Worm (Caenorhabditis elegans) whole organism, L4 larva: ENCODE data around the gene nhx-5.

Experiments
- F37D6.2 ChIP-seq: sonication (generic microtip); optimal IDR thresholded peaks from 2 replicates; lab custom pipeline; 2016; ENCODE audit warnings: mild to moderate bottlenecking, missing genetic modification characterization, missing compliant biosample characterization
- F44E2.7 ChIP-seq: fragments of 200-800 bp; sonication (Bioruptor generic); IDR thresholded peaks from 2 replicates; pipeline ENCODE4 v2.1.2; 2022; ENCODE audit warnings: missing genetic modification characterization, missing compliant biosample characterization
- Y48G9A.11 ChIP-seq: fragments of 200-800 bp; sonication (Bioruptor generic); IDR thresholded peaks from 2 replicates; pipeline ENCODE4 v1.3.6; 2022; ENCODE audit warnings: missing genetic modification reagents, missing genetic modification characterization, missing compliant biosample characterization
- Y75B8A.6 ChIP-seq: fragments of 200-800 bp; sonication (Bioruptor generic); IDR thresholded peaks from 2 replicates; pipeline ENCODE4 v1.3.6; 2022; ENCODE audit warnings: missing genetic modification reagents, missing genetic modification characterization, missing compliant biosample characterization
- ZK337.2 ChIP-seq: fragments of 200-800 bp; sonication (Bioruptor generic); IDR thresholded peaks from 2 replicates; pipeline ENCODE4 v1.3.6; 2022; ENCODE audit warnings: missing genetic modification reagents, missing genetic modification characterization, missing compliant biosample characterization
- ZK546.5 ChIP-seq, 2 experiments: sonication (generic microtip); optimal IDR thresholded peaks; 2 replicates each; lab custom pipeline; 2017; ENCODE audit warnings: missing biosample characterization in 2 of 2, missing genetic modification characterization in 2 of 2
- aly-2 ChIP-seq: sonication (generic microtip); optimal IDR thresholded peaks from 2 replicates; lab custom pipeline; 2018; ENCODE audit warnings: missing biosample characterization, missing genetic modification characterization
- ama-1 ChIP-seq: fragments of 150-350 bp; optimal IDR thresholded peaks from 2 replicates; lab custom pipeline; 2014; ENCODE audit warnings: inconsistent platforms, mixed read lengths
- attf-4 ChIP-seq: sonication (generic microtip); optimal IDR thresholded peaks from 3 replicates; lab custom pipeline; 2017; ENCODE audit warnings: missing biosample characterization, missing genetic modification characterization
- ceh-32 ChIP-seq: sonication (generic microtip); optimal IDR thresholded peaks from 2 replicates; lab custom pipeline; 2016; ENCODE audit warnings: mild to moderate bottlenecking, missing genetic modification characterization, missing compliant biosample characterization; ENCODE audit not compliant: poor library complexity
- ceh-44 ChIP-seq: fragments of 200-800 bp; sonication (Bioruptor generic); IDR thresholded peaks from 2 replicates; pipeline ENCODE4 v1.3.6; 2022; ENCODE audit warnings: missing genetic modification reagents, missing genetic modification characterization, missing compliant biosample characterization
- ceh-82 ChIP-seq: sonication (generic microtip); optimal IDR thresholded peaks from 2 replicates; lab custom pipeline; 2017; ENCODE audit warnings: missing biosample characterization, missing genetic modification characterization
- ces-1 ChIP-seq: fragments of 150-350 bp; sonication (generic microtip); optimal IDR thresholded peaks from 4 replicates; lab custom pipeline; 2014; ENCODE audit warnings: missing biosample characterization, missing genetic modification reagents, missing genetic modification characterization
- ctbp-1 ChIP-seq: fragments of 200-800 bp; sonication (Bioruptor generic); IDR thresholded peaks from 2 replicates; pipeline ENCODE4 v1.3.6; 2022; ENCODE audit warnings: missing genetic modification reagents, missing genetic modification characterization, missing compliant biosample characterization
- daf-16 ChIP-seq, 3 experiments: sonication (generic microtip); optimal IDR thresholded peaks; 2 replicates each; lab custom pipeline; 2016 to 2017; ENCODE audit warnings: missing genetic modification characterization in 3 of 3, missing genetic modification reagents in 3 of 3, mild to moderate bottlenecking in 2 of 3, missing compliant biosample characterization in 2 of 3, missing biosample characterization in 1 of 3, moderate library complexity in 1 of 3
- dmd-8 ChIP-seq: fragments of 200-800 bp; sonication (Bioruptor generic); IDR thresholded peaks from 2 replicates; pipeline ENCODE4 v1.3.6; 2022; ENCODE audit warnings: missing genetic modification characterization, missing compliant biosample characterization
- dmd-9 ChIP-seq: fragments of 200-800 bp; sonication (Bioruptor generic); IDR thresholded peaks from 2 replicates; pipeline ENCODE4 v1.3.6; 2022; ENCODE audit warnings: missing genetic modification reagents, missing genetic modification characterization, missing compliant biosample characterization
- duxl-1 ChIP-seq: sonication (generic microtip); optimal IDR thresholded peaks from 2 replicates; lab custom pipeline; 2016; ENCODE audit warnings: mild to moderate bottlenecking, missing genetic modification characterization, moderate library complexity, missing compliant biosample characterization; ENCODE audit not compliant: poor library complexity
- fkh-10 ChIP-seq: fragments of 150-350 bp; optimal IDR thresholded peaks from 2 replicates; lab custom pipeline; 2014; ENCODE audit warnings: missing biosample characterization, missing genetic modification reagents, missing genetic modification characterization
- hlh-30 ChIP-seq: sonication (generic microtip); optimal IDR thresholded peaks from 2 replicates; lab custom pipeline; 2017; ENCODE audit warnings: antibody characterized with exemption, mild to moderate bottlenecking, missing genetic modification characterization, missing compliant biosample characterization; ENCODE audit not compliant: insufficient read depth
- hmg-1.1 ChIP-seq: fragments of 200-800 bp; sonication (Bioruptor generic); IDR thresholded peaks from 2 replicates; pipeline ENCODE4 v1.3.6; 2022; ENCODE audit warnings: missing genetic modification reagents, missing genetic modification characterization, missing compliant biosample characterization
- jun-1 ChIP-seq: fragments of 150-350 bp; optimal IDR thresholded peaks from 2 replicates; lab custom pipeline; 2014; ENCODE audit warnings: missing biosample characterization, missing genetic modification reagents, missing genetic modification characterization
- lim-7 ChIP-seq: fragments of 200-800 bp; sonication (Bioruptor generic); IDR thresholded peaks from 2 replicates; pipeline ENCODE4 v1.3.6; 2022; ENCODE audit warnings: missing genetic modification characterization, missing compliant biosample characterization
- lin-1 ChIP-seq: fragments of 200-800 bp; sonication (Bioruptor generic); IDR thresholded peaks from 2 replicates; pipeline ENCODE4 v1.3.6; 2022; ENCODE audit warnings: missing genetic modification reagents, missing genetic modification characterization, missing compliant biosample characterization
- lin-13 ChIP-seq: fragments of 150-350 bp; optimal IDR thresholded peaks from 2 replicates; lab custom pipeline; 2014; ENCODE audit warnings: missing biosample characterization, missing genetic modification reagents, missing genetic modification characterization
- lin-15B ChIP-seq: fragments of 150-350 bp; sonication (generic microtip); optimal IDR thresholded peaks from 3 replicates; lab custom pipeline; 2014; ENCODE audit warnings: missing biosample characterization, missing genetic modification characterization
- lin-29 ChIP-seq: fragments of 200-800 bp; sonication (Bioruptor generic); IDR thresholded peaks from 2 replicates; pipeline ENCODE4 v1.3.6; 2022; ENCODE audit warnings: missing genetic modification reagents, missing genetic modification characterization, missing compliant biosample characterization
- lin-38 ChIP-seq: fragments of 200-800 bp; sonication (Bioruptor generic); IDR thresholded peaks from 2 replicates; pipeline ENCODE4 v1.3.6; 2022; ENCODE audit warnings: missing genetic modification reagents, missing genetic modification characterization, missing compliant biosample characterization
- madf-5 ChIP-seq, 2 experiments: fragments of 200-800 bp; sonication (Bioruptor generic); IDR thresholded peaks; 2 replicates each; pipeline ENCODE4 v1.3.6; 2022; ENCODE audit warnings: missing compliant biosample characterization in 2 of 2, missing genetic modification characterization in 2 of 2
- mep-1 ChIP-seq: fragments of 150-350 bp; sonication (generic microtip); optimal IDR thresholded peaks from 3 replicates; lab custom pipeline; 2014; ENCODE audit warnings: missing biosample characterization, missing genetic modification characterization
- mes-2 ChIP-seq: sonication (generic microtip); optimal IDR thresholded peaks from 2 replicates; lab custom pipeline; 2016; ENCODE audit warnings: missing genotype, mild to moderate bottlenecking, missing genetic modification characterization, missing compliant biosample characterization; ENCODE audit not compliant: poor library complexity, severe bottlenecking
- mxl-3 ChIP-seq: fragments of 200-800 bp; sonication (Bioruptor generic); optimal IDR thresholded peaks from 2 replicates; lab custom pipeline; 2018; ENCODE audit warnings: mild to moderate bottlenecking, missing genetic modification characterization, missing compliant biosample characterization
- nhr-10 ChIP-seq: fragments of 150-350 bp; optimal IDR thresholded peaks from 2 replicates; lab custom pipeline; 2014; ENCODE audit warnings: missing biosample characterization, missing genetic modification characterization
- nhr-11 ChIP-seq: fragments of 150-350 bp; optimal IDR thresholded peaks from 2 replicates; lab custom pipeline; 2014; ENCODE audit warnings: missing biosample characterization, missing genetic modification characterization
- nhr-111 ChIP-seq: fragments of 200-800 bp; sonication (Bioruptor generic); optimal IDR thresholded peaks from 2 replicates; lab custom pipeline; 2018; ENCODE audit warnings: mild to moderate bottlenecking, missing genetic modification characterization, missing compliant biosample characterization
- nhr-237 ChIP-seq: sonication (generic microtip); optimal IDR thresholded peaks from 2 replicates; lab custom pipeline; 2017; ENCODE audit warnings: missing biosample characterization, missing genetic modification characterization
- nhr-42 ChIP-seq: fragments of 200-800 bp; sonication (Bioruptor generic); IDR thresholded peaks from 2 replicates; pipeline ENCODE4 v1.3.6; 2022; ENCODE audit warnings: missing genetic modification characterization, missing compliant biosample characterization
- nhr-6 ChIP-seq: fragments of 150-350 bp; optimal IDR thresholded peaks from 2 replicates; lab custom pipeline; 2014; ENCODE audit warnings: missing biosample characterization, missing genetic modification characterization
- nhr-76 ChIP-seq: fragments of 150-350 bp; optimal IDR thresholded peaks from 2 replicates; lab custom pipeline; 2014; ENCODE audit warnings: missing biosample characterization, missing genetic modification characterization
- nhr-77 ChIP-seq: fragments of 150-350 bp; optimal IDR thresholded peaks from 2 replicates; lab custom pipeline; 2014; ENCODE audit warnings: missing biosample characterization, missing genetic modification characterization
- pha-4 ChIP-seq, 2 experiments: fragments of 150-350 bp in 1 of 2; fragments of 200-800 bp in 1 of 2; sonication (Bioruptor generic) in 1 of 2; IDR thresholded peaks in 1 of 2; optimal IDR thresholded peaks in 1 of 2; 2 replicates each; pipeline versions ENCODE4 v1.3.6 to Lab custom; 2014 to 2022; ENCODE audit warnings: missing genetic modification characterization in 2 of 2, missing genetic modification reagents in 2 of 2, missing biosample characterization in 1 of 2, missing compliant biosample characterization in 1 of 2
- php-3 ChIP-seq: fragments of 200-800 bp; sonication (Bioruptor generic); IDR thresholded peaks from 2 replicates; pipeline ENCODE4 v1.3.6; 2022; ENCODE audit warnings: missing genetic modification reagents, missing genetic modification characterization, missing compliant biosample characterization
- set-16 ChIP-seq: fragments of 200-800 bp; sonication (Bioruptor generic); IDR thresholded peaks from 2 replicates; pipeline ENCODE4 v1.3.6; 2022; ENCODE audit warnings: missing genetic modification reagents, missing genetic modification characterization, missing compliant biosample characterization
- skn-1 ChIP-seq: fragments of 150-350 bp; optimal IDR thresholded peaks from 2 replicates; lab custom pipeline; 2014; ENCODE audit warnings: missing biosample characterization, missing genetic modification characterization
- snpc-4 ChIP-seq: fragments of 150-350 bp; optimal IDR thresholded peaks from 2 replicates; lab custom pipeline; 2014; ENCODE audit warnings: missing biosample characterization, missing genetic modification characterization
- spr-3 ChIP-seq: fragments of 200-800 bp; sonication (Bioruptor generic); optimal IDR thresholded peaks from 2 replicates; lab custom pipeline; 2018; ENCODE audit warnings: mild to moderate bottlenecking, missing genetic modification characterization, missing compliant biosample characterization
- tag-97 ChIP-seq: fragments of 200-800 bp; sonication (Bioruptor generic); IDR thresholded peaks from 2 replicates; pipeline ENCODE4 v1.3.6; 2022; ENCODE audit warnings: missing genetic modification characterization, missing compliant biosample characterization
- tra-1 ChIP-seq: fragments of 200-800 bp; sonication (Bioruptor generic); IDR thresholded peaks from 2 replicates; pipeline ENCODE4 v1.3.6; 2022; ENCODE audit warnings: missing genetic modification reagents, missing genetic modification characterization, missing compliant biosample characterization
- zip-2 ChIP-seq: fragments of 150-350 bp; optimal IDR thresholded peaks from 2 replicates; lab custom pipeline; 2014; ENCODE audit warnings: missing biosample characterization, missing genetic modification characterization

The nhx-5 gene

DNA sequence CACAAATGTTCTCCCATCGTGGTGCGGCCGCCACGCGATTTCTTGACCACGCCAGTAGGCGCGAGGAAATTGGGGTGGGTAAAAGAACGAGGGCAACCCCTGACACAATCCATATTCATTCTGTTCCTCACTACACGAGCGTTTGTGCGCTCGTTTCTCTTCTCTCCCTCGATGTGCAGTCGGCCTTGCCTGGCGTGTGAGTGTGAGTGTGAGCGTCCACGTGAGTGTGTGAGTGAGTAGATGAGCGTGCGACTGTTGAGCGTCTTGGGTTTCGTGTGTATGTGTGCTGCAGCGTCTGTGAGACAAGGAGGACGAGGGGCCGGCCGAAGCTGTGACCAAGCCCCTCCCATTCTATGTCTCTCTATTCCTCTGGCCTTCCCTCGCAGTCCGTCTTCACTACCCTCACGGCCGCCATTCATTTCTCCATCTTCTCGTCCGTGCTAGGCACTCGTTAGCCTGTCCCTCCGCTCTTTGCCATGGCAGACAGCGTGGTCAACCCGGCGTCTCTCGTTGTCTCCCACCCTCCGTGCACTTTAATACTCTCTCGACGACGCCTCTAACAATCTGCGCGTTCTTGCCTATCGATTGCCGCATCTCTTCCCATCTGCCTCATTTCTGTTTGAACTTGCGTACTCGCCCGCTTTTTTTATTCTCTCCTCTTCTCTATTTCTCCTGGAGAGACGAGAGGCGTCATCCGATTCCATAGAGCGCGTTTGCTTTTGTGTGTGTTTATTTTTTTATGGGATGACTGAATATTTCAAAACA lies 8.2 kb upstream of the nhx-5 start (continued):
- TF ChIP-seq lin-29 (GFP tag; lab: Robert Waterston, UW) = no peak; the same call in 1 of the 2 replicates
- peak; percentile 53 for TF ChIP-seq nhr-10
- TF ChIP-seq ceh-32 (tag; lab: Kevin White, UChicago) = peak; percentile 72
- 0 out of 2 replicates have a peak, but pooled peaks have one; percentile 3 for TF ChIP-seq ZK337.2
- TF ChIP-seq daf-16 (GFP tag; optimal IDR thresholded peaks at IDR 0.05; lab: Kevin White, UChicago) = peak; percentile 54
- TF ChIP-seq daf-16 (tag; optimal IDR thresholded peaks at IDR 0.05; lab: Kevin White, UChicago) = peak; percentile 86
- peak; percentile 74 for TF ChIP-seq pha-4 (GFP tag; IDR thresholded peaks at IDR 0.05; lab: Robert Waterston, UW)
- peak; percentile 97 for TF ChIP-seq pha-4 (tag; optimal IDR thresholded peaks at IDR 0.05; lab: Kevin White, UChicago)
- 0 out of 2 replicates have a peak, but pooled peaks have one; percentile 8 for TF ChIP-seq php-3 (GFP tag; lab: Robert Waterston, UW)
- no peak for TF ChIP-seq aly-2
- TF ChIP-seq lin-1 = peak; percentile 39
- TF ChIP-seq nhr-111 (GFP tag; lab: Kevin White, UChicago) = peak; percentile 54
- TF ChIP-seq zip-2 (tag; lab: Kevin White, UChicago) = peak; percentile 26
- TF ChIP-seq spr-3 (GFP tag; lab: Kevin White, UChicago) = peak; percentile 45
- no peak for TF ChIP-seq dmd-9 (GFP tag; lab: Robert Waterston, UW)
- peak; percentile 68 for TF ChIP-seq nhr-11
- TF ChIP-seq hlh-30 = peak; percentile 99
- no peak for TF ChIP-seq nhr-76
- TF ChIP-seq set-16 (GFP tag; lab: Robert Waterston, UW) = peak; percentile 98
- TF ChIP-seq ctbp-1 (GFP tag; lab: Robert Waterston, UW) = peak; percentile 90
- peak; percentile 92 for TF ChIP-seq F37D6.2
- TF ChIP-seq duxl-1 (tag; lab: Kevin White, UChicago) = peak; percentile 4
- 0 out of 2 replicates have a peak, but pooled peaks have one; percentile 7 for TF ChIP-seq tag-97 (GFP tag; lab: Robert Waterston, UW)
- TF ChIP-seq dmd-8 (GFP tag; lab: Robert Waterston, UW) = 0 out of 2 replicates have a peak, but pooled peaks have one; percentile 48
- peak; percentile 50 for TF ChIP-seq tra-1 (GFP tag; lab: Robert Waterston, UW)
- no peak for TF ChIP-seq Y48G9A.11
- no peak for TF ChIP-seq madf-5 (GFP tag; IDR thresholded peaks at IDR 0.05; lab: Robert Waterston, UW)
- peak; percentile 21 for TF ChIP-seq ama-1 (lab: Kevin White, UChicago)
- TF ChIP-seq ceh-82 (tag; lab: Kevin White, UChicago) = no peak
- peak; percentile 90 for TF ChIP-seq nhr-6 (tag; lab: Kevin White, UChicago)
- TF ChIP-seq mxl-3 (GFP tag; lab: Kevin White, UChicago) = peak; percentile 97
- no peak for TF ChIP-seq lim-7 (GFP tag; lab: Robert Waterston, UW)
- no peak for TF ChIP-seq ceh-44 (GFP tag; lab: Robert Waterston, UW)
- peak; percentile 93 for TF ChIP-seq mep-1 (tag; lab: Kevin White, UChicago)
- no peak for TF ChIP-seq nhr-237 (tag; lab: Kevin White, UChicago)
- peak; percentile 97 for TF ChIP-seq hmg-1.1 (GFP tag; lab: Robert Waterston, UW)
- TF ChIP-seq lin-38 (GFP tag; lab: Robert Waterston, UW) = peak; percentile 86
- no peak for TF ChIP-seq lin-15B (tag; lab: Kevin White, UChicago)
- TF ChIP-seq fkh-10 (GFP tag; lab: Kevin White, UChicago) = peak; percentile 22
- TF ChIP-seq F44E2.7 (GFP tag; lab: Robert Waterston, UW) = no peak
- TF ChIP-seq mes-2 = peak; percentile 81
- no peak for TF ChIP-seq Y75B8A.6
- TF ChIP-seq attf-4 = peak; percentile 12
- TF ChIP-seq skn-1 (tag; lab: Kevin White, UChicago) = no peak
- TF ChIP-seq ZK546.5 (tag; optimal IDR thresholded peaks at IDR 0.05; lab: Kevin White, UChicago) = no peak
- TF ChIP-seq jun-1 = peak; percentile 32
- TF ChIP-seq nhr-42 (GFP tag; lab: Robert Waterston, UW) = peak; percentile 61
- peak; percentile 85 for TF ChIP-seq nhr-77 (tag; lab: Kevin White, UChicago)
- TF ChIP-seq lin-13 (GFP tag; lab: Kevin White, UChicago) = peak; percentile 80
- peak; percentile 4 for TF ChIP-seq snpc-4 (tag; lab: Kevin White, UChicago)
- peak; percentile 56 for TF ChIP-seq ces-1 (GFP tag; lab: Kevin White, UChicago)
